Fruit fly (Drosophila melanogaster): ENCODE results near the gene CG7950.

The CG7950 gene

dm6 chr3R:30101389-30101935, 44.8 kb downstream of the CG7950 start:
- TF ChIP-seq noc (tag; optimal IDR thresholded peaks at IDR 0.05): no peak

dm6 chr3R:30102806-30103619, 46.4 kb downstream of the CG7950 start:
- peak; percentile 84 for TF ChIP-seq noc (tag; optimal IDR thresholded peaks at IDR 0.05)

DNA sequence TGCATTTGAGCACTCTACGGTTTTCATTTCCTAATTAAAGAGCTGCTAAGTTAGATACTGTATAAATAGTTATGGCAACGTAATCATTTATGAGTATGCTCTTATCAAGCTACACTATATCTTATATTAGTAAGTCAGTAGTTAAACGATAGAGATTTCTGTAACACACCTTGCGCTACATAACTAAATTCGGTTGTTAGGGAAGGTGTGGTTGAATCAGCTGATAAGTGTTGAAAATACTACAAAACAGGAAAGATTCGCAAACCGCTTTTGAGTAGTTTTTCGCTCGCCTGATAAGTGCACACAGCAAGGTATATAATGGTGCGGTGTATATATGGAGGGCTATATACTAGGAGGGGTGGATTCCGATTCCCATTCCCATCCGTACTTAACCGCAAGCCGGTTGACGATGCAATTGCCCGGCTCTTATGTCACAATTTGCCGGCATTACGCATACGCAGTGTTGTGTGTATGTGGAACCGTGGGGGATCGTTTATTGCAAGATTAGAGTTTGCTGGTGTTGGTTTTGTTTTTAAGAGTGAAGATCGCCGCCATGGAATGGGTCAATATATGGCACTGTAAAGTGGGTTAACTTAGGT, 48.4 kb downstream of the CG7950 start:
- no peak for TF ChIP-seq noc (tag; optimal IDR thresholded peaks at IDR 0.05)

- no peak for TF ChIP-seq noc (tag; optimal IDR thresholded peaks at IDR 0.05)
These were observed 49.1 kb downstream of the CG7950 start for dm6 chr3R:30105808-30106207.

- peak; percentile 18 for TF ChIP-seq noc (tag; optimal IDR thresholded peaks at IDR 0.05)
These were observed 49.9 kb downstream of the CG7950 start for dm6 chr3R:30106562-30106961.

DNA sequence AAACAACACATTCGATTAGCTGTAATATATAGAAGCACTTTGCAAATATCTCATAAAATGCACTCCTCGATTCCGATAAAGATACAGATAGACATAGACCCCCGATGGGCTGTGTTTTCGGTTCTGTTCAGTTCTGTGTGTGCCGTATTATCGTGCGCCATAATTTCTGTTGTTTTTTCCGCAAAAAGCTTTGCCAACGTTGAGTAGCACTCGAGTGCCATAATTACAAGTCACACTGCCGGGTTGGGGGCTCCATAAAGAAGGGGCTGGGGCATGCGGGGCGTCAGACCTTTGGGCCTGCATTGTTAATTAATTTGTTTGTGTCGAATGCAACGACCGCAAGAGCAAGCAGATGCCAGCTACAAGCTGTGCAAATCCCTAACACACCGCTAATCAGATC, 51.1 kb downstream of the CG7950 start:
- TF ChIP-seq noc (tag; optimal IDR thresholded peaks at IDR 0.05): no peak
